Worm (Caenorhabditis elegans) whole organism, early embryonic: ENCODE data around the gene srd-12.

Experiments used
- B0310.2 ChIP-seq: sonication (generic microtip); optimal IDR thresholded peaks from 2 replicates; lab custom pipeline; 2016; ENCODE audit warnings: mild to moderate bottlenecking, missing genetic modification characterization, missing compliant biosample characterization
- F13C5.2 ChIP-seq: sonication (generic microtip); optimal IDR thresholded peaks from 2 replicates; lab custom pipeline; 2017; ENCODE audit warnings: mild to moderate bottlenecking, missing genetic modification characterization, inconsistent platforms, missing compliant biosample characterization
- aly-1 ChIP-seq: sonication (generic microtip); optimal IDR thresholded peaks from 2 replicates; lab custom pipeline; 2016; ENCODE audit warnings: missing genetic modification characterization, missing compliant biosample characterization
- ama-1 ChIP-seq: fragments of 150-350 bp; optimal IDR thresholded peaks from 2 replicates; lab custom pipeline; 2014
- ceh-13 ChIP-seq: fragments of 200-800 bp; sonication (Bioruptor generic); optimal IDR thresholded peaks from 2 replicates; lab custom pipeline; 2018; ENCODE audit warnings: mild to moderate bottlenecking, missing genetic modification characterization, missing compliant biosample characterization
- ceh-36 ChIP-seq: sonication (generic microtip); optimal IDR thresholded peaks from 2 replicates; lab custom pipeline; 2016; ENCODE audit warnings: missing genetic modification characterization, inconsistent platforms, missing compliant biosample characterization
- ets-7 ChIP-seq: sonication (generic microtip); optimal IDR thresholded peaks from 2 replicates; lab custom pipeline; 2016; ENCODE audit warnings: missing genotype, missing genetic modification characterization, missing compliant biosample characterization
- flt-1 ChIP-seq: fragments of 200-800 bp; sonication (Bioruptor generic); IDR thresholded peaks from 2 replicates; pipeline ENCODE4 v1.3.6; 2022; ENCODE audit warnings: missing genetic modification characterization, missing compliant biosample characterization
- hmbx-1 ChIP-seq: sonication (generic microtip); optimal IDR thresholded peaks from 2 replicates; lab custom pipeline; 2016; ENCODE audit warnings: mild to moderate bottlenecking, missing genetic modification characterization, missing compliant biosample characterization
- hmg-4 ChIP-seq: fragments of 200-800 bp; sonication (Bioruptor generic); optimal IDR thresholded peaks from 2 replicates; lab custom pipeline; 2018; ENCODE audit warnings: mild to moderate bottlenecking, missing genetic modification characterization, missing compliant biosample characterization
- hnd-1 ChIP-seq: sonication (generic microtip); optimal IDR thresholded peaks from 2 replicates; lab custom pipeline; 2016; ENCODE audit warnings: missing genetic modification characterization, missing compliant biosample characterization
- pes-1 ChIP-seq: fragments of 200-800 bp; sonication (Bioruptor generic); IDR thresholded peaks from 2 replicates; pipeline ENCODE4 v1.3.6; 2022; ENCODE audit warnings: missing genetic modification reagents, missing genetic modification characterization, missing compliant biosample characterization
- scrt-1 ChIP-seq: fragments of 200-800 bp; sonication (Bioruptor generic); IDR thresholded peaks from 2 replicates; pipeline ENCODE4 v1.3.6; 2022; ENCODE audit warnings: missing genetic modification characterization, missing compliant biosample characterization
- sea-1 ChIP-seq: fragments of 200-800 bp; sonication (Bioruptor generic); conservative IDR thresholded peaks from 2 replicates; pipeline ENCODE4 v1.3.6; 2022; ENCODE audit warnings: missing genetic modification characterization, missing compliant biosample characterization
- tbx-11 ChIP-seq: fragments of 200-800 bp; sonication (Bioruptor generic); IDR thresholded peaks from 2 replicates; pipeline ENCODE4 v1.3.6; 2022; ENCODE audit warnings: missing genetic modification characterization, missing compliant biosample characterization
- tbx-37 ChIP-seq: fragments of 200-800 bp; sonication (Bioruptor generic); conservative IDR thresholded peaks from 2 replicates; pipeline ENCODE4 v1.3.6; 2022; ENCODE audit warnings: missing genetic modification reagents, missing genetic modification characterization, missing compliant biosample characterization
- tra-4 ChIP-seq: sonication (generic microtip); optimal IDR thresholded peaks from 2 replicates; lab custom pipeline; 2017; ENCODE audit warnings: missing genetic modification characterization, missing compliant biosample characterization

The srd-12 gene

DNA sequence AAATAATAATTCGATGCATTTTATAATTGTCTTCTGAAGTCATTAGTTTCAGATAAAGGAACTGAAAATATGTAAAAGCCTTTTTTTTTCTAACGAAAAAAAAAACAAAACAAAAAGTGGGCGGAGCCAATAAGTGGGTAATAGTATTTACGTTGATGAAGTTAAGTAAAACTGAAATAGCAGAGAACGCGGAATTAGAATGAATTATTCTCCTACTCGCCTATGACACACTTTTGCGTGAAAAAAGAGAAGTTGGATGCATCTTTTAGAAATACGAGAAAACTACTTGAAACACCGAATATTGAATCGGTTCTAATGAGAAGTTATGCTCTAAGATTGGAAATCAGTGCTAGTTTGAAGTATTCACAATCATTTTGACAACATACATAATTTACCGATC lies 10.4 kb downstream of the srd-12 start, which contains the start of gene srsx-16:
Gene srsx-16 (minus strand): TSS at position 101 of the 400 bp plus-strand sequence.
- TF ChIP-seq hmg-4 (GFP tag; lab: Kevin White, UChicago) (no peak), ets-7 (tag; lab: Kevin White, UChicago) (no peak)

- no peak for TF ChIP-seq B0310.2 (tag; lab: Kevin White, UChicago)
- no peak for TF ChIP-seq aly-1 (tag; lab: Kevin White, UChicago)
- TF ChIP-seq scrt-1 (GFP tag; lab: Robert Waterston, UW), result no peak
- TF ChIP-seq ceh-36, result no peak
- no peak for TF ChIP-seq hmg-4 (GFP tag; lab: Kevin White, UChicago)
- TF ChIP-seq ceh-13, result no peak
- TF ChIP-seq flt-1, result no peak
- no peak for TF ChIP-seq ama-1
- no peak for TF ChIP-seq pes-1 (GFP tag; lab: Robert Waterston, UW)
- no peak for TF ChIP-seq tra-4
- TF ChIP-seq hnd-1 (tag; lab: Kevin White, UChicago), result no peak
- TF ChIP-seq hmbx-1, result no peak
- TF ChIP-seq tbx-11 (GFP tag; lab: Robert Waterston, UW), result no peak
- no peak for TF ChIP-seq ets-7 (tag; lab: Kevin White, UChicago)
- no peak for TF ChIP-seq sea-1 (GFP tag; lab: Robert Waterston, UW)
- no peak for TF ChIP-seq tbx-37 (GFP tag; lab: Robert Waterston, UW)
- TF ChIP-seq F13C5.2, result no peak
Observed at ce11 chrIV:5614558-5615026, 15.5 kb downstream of the srd-12 start, which contains the start of gene C39H7.4. Gene C39H7.4 (minus strand): TSS chrIV:5614608.

- TF ChIP-seq ceh-13 (no peak), ceh-36 (no peak), pes-1 (GFP tag; lab: Robert Waterston, UW) (no peak), ets-7 (tag; lab: Kevin White, UChicago) (no peak), hnd-1 (tag; lab: Kevin White, UChicago) (no peak), aly-1 (tag; lab: Kevin White, UChicago) (no peak), B0310.2 (tag; lab: Kevin White, UChicago) (no peak), sea-1 (GFP tag; lab: Robert Waterston, UW) (no peak), scrt-1 (GFP tag; lab: Robert Waterston, UW) (no peak), F13C5.2 (no peak)
Observed at ce11 chrIV:5607343-5607742, 22.7 kb downstream of the srd-12 start.

DNA sequence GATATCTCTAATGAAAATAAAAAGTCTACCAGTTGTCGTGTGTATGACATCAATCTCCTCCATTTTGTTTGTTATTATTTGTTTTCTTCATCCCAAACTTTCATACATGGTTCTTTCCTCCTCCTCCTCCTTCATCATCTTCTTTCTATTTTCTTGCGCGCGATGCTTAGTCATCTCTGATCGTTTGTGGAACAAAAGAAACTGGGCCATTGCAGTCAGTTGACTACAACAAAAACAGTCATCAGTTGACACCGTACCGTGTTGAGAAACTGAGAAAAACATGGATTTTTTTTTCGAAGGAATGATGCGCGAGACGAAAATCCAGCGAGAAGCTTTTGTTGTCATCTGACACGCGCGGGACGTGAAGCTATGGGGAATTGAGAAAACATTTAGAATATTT lies 24.8 kb downstream of the srd-12 start:
- TF ChIP-seq hnd-1 (tag; lab: Kevin White, UChicago), result no peak
- TF ChIP-seq sea-1 (GFP tag; lab: Robert Waterston, UW), result no peak
- no peak for TF ChIP-seq aly-1 (tag; lab: Kevin White, UChicago)
- TF ChIP-seq pes-1 (GFP tag; lab: Robert Waterston, UW), result no peak
- no peak for TF ChIP-seq scrt-1 (GFP tag; lab: Robert Waterston, UW)
- no peak for TF ChIP-seq F13C5.2
- no peak for TF ChIP-seq tra-4
- TF ChIP-seq B0310.2 (tag; lab: Kevin White, UChicago), result no peak
- TF ChIP-seq hmbx-1, result no peak
- TF ChIP-seq ceh-36, result no peak
- TF ChIP-seq ceh-13, result no peak
- TF ChIP-seq flt-1, result no peak

- TF ChIP-seq ets-7 (tag; lab: Kevin White, UChicago) (no peak), tbx-37 (GFP tag; lab: Robert Waterston, UW) (no peak), hnd-1 (tag; lab: Kevin White, UChicago) (no peak), B0310.2 (tag; lab: Kevin White, UChicago) (no peak), tbx-11 (GFP tag; lab: Robert Waterston, UW) (no peak), sea-1 (GFP tag; lab: Robert Waterston, UW) (no peak), tra-4 (no peak), ceh-36 (no peak), ceh-13 (no peak), flt-1 (no peak), aly-1 (tag; lab: Kevin White, UChicago) (no peak), F13C5.2 (no peak), scrt-1 (GFP tag; lab: Robert Waterston, UW) (no peak), pes-1 (GFP tag; lab: Robert Waterston, UW) (no peak), hmbx-1 (no peak)
Observed at ce11 chrIV:5604465-5604864, 25.6 kb downstream of the srd-12 start.

- TF ChIP-seq B0310.2 (tag; lab: Kevin White, UChicago), result no peak
- no peak for TF ChIP-seq hnd-1 (tag; lab: Kevin White, UChicago)
- TF ChIP-seq pes-1 (GFP tag; lab: Robert Waterston, UW), result no peak
- no peak for TF ChIP-seq tra-4
- no peak for TF ChIP-seq tbx-37 (GFP tag; lab: Robert Waterston, UW)
Observed at ce11 chrIV:5603321-5603720, 26.7 kb downstream of the srd-12 start.

DNA sequence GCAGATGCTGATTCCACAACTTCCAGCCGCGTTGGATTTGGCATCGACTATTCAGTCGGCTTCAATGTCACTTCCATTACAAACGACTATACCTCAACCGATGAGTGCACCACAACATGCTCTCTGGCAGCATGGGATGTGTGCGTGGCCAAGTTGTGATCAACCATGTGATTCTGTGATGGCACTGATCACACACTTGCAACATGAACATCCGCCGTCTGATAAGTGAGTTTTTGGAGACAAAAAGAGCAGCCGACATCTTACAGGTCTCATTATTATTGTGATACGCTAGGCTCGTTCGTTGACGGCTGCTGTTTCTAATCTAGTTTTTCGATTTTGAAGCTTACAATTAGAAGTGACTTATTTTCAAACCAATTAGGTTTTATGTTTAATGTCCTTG lies 27.6 kb downstream of the srd-12 start:
- TF ChIP-seq flt-1 (no peak), F13C5.2 (no peak)

- TF ChIP-seq ceh-13 (no peak), F13C5.2 (no peak), hmg-4 (GFP tag; lab: Kevin White, UChicago) (peak; percentile 52), flt-1 (no peak)
Observed at ce11 chrIV:5600316-5600715, 29.7 kb downstream of the srd-12 start.

- no peak for TF ChIP-seq ceh-36
- TF ChIP-seq pes-1 (GFP tag; lab: Robert Waterston, UW), result no peak
- no peak for TF ChIP-seq tbx-37 (GFP tag; lab: Robert Waterston, UW)
- no peak for TF ChIP-seq ama-1
- no peak for TF ChIP-seq hmg-4 (GFP tag; lab: Kevin White, UChicago)
- TF ChIP-seq tbx-11 (GFP tag; lab: Robert Waterston, UW), result no peak
- no peak for TF ChIP-seq B0310.2 (tag; lab: Kevin White, UChicago)
Observed at ce11 chrIV:5598515-5599132, 31.4 kb downstream of the srd-12 start.
